Fruit fly (Drosophila melanogaster) whole organism, embryonic: ENCODE data around the gene CG31960.

ENCODE experiments used
- BEAF-32 ChIP-seq: fragments of 200-800 bp; sonication (Bioruptor generic); optimal IDR thresholded peaks from 3 replicates; lab custom pipeline; 2017; ENCODE audit warnings: missing biosample characterization, missing genetic modification characterization, mild to moderate bottlenecking, moderate library complexity, missing genetic modification reagents
- CG11093 ChIP-seq: fragments of 200-800 bp; sonication (Bioruptor generic); IDR thresholded peaks from 3 replicates; pipeline ENCODE4 v1.3.6; 2022; ENCODE audit warnings: missing biosample characterization, missing genetic modification characterization
- CG11456 ChIP-seq: fragments of 200-800 bp; sonication (Bioruptor generic); IDR thresholded peaks from 3 replicates; pipeline ENCODE4 v1.3.6; 2022; ENCODE audit warnings: missing biosample characterization, missing genetic modification characterization
- CG14014 ChIP-seq: fragments of 200-800 bp; sonication (Bioruptor generic); IDR thresholded peaks from 2 replicates; pipeline ENCODE4 v1.3.6; 2022; ENCODE audit warnings: missing biosample characterization, missing genetic modification characterization
- CG15073 ChIP-seq: fragments of 200-800 bp; sonication (Bioruptor generic); optimal IDR thresholded peaks from 2 replicates; lab custom pipeline; 2016; ENCODE audit warnings: missing biosample characterization, missing genetic modification characterization
- CG15601 ChIP-seq: fragments of 200-800 bp; sonication (Bioruptor generic); optimal IDR thresholded peaks from 3 replicates; lab custom pipeline; 2019; ENCODE audit warnings: missing biosample characterization, mild to moderate bottlenecking, missing genetic modification characterization, moderate library complexity
- CG17568 ChIP-seq: fragments of 200-800 bp; sonication (Bioruptor generic); optimal IDR thresholded peaks from 2 replicates; lab custom pipeline; 2018; ENCODE audit warnings: missing biosample characterization, mild to moderate bottlenecking, missing genetic modification characterization, moderate library complexity
- CG31224 ChIP-seq: fragments of 200-800 bp; sonication (Bioruptor generic); IDR thresholded peaks from 2 replicates; pipeline ENCODE4 v1.3.6; 2022; ENCODE audit warnings: missing biosample characterization, missing genetic modification characterization
- CG3281 ChIP-seq: fragments of 200-800 bp; sonication (Bioruptor generic); optimal IDR thresholded peaks from 3 replicates; lab custom pipeline; 2017; ENCODE audit warnings: missing biosample characterization, mild to moderate bottlenecking, missing genetic modification characterization
- CG3995 ChIP-seq: fragments of 200-800 bp; sonication (Bioruptor generic); optimal IDR thresholded peaks from 3 replicates; lab custom pipeline; 2016; ENCODE audit warnings: missing biosample characterization, missing genetic modification characterization
- CG4360 ChIP-seq: fragments of 200-800 bp; sonication (Bioruptor generic); IDR thresholded peaks from 2 replicates; pipeline ENCODE4 v1.3.6; 2022; ENCODE audit warnings: missing biosample characterization, missing genetic modification characterization
- CG4854 ChIP-seq: fragments of 200-800 bp; sonication (Bioruptor generic); optimal IDR thresholded peaks from 2 replicates; lab custom pipeline; 2016; ENCODE audit warnings: missing biosample characterization, missing genetic modification characterization, inconsistent platforms
- CG7839 ChIP-seq: fragments of 200-800 bp; sonication (Bioruptor generic); optimal IDR thresholded peaks from 3 replicates; lab custom pipeline; 2018; ENCODE audit warnings: missing biosample characterization, mild to moderate bottlenecking, missing genetic modification characterization, moderate library complexity
- CHES-1-like ChIP-seq: fragments of 200-800 bp; sonication (Bioruptor generic); optimal IDR thresholded peaks from 2 replicates; lab custom pipeline; 2016; ENCODE audit warnings: missing biosample characterization, missing genetic modification characterization
- D19A ChIP-seq: fragments of 200-800 bp; optimal IDR thresholded peaks from 3 replicates; lab custom pipeline; 2019; ENCODE audit warnings: missing biosample characterization, mild to moderate bottlenecking, missing genetic modification characterization, moderate library complexity
- Dad ChIP-seq: fragments of 200-800 bp; sonication (Bioruptor generic); optimal IDR thresholded peaks from 3 replicates; lab custom pipeline; 2016; ENCODE audit warnings: missing biosample characterization, missing genetic modification characterization
- Dip2 ChIP-seq: fragments of 200-800 bp; sonication (Bioruptor generic); IDR thresholded peaks from 2 replicates; pipeline ENCODE4 v1.3.6; 2022; ENCODE audit warnings: missing biosample characterization, missing genetic modification characterization
- Dip3 ChIP-seq: fragments of 200-800 bp; sonication (Bioruptor generic); optimal IDR thresholded peaks from 3 replicates; lab custom pipeline; 2016; ENCODE audit warnings: missing biosample characterization, missing genetic modification characterization
- Ets97D ChIP-seq: fragments of 200-800 bp; sonication (Bioruptor generic); optimal IDR thresholded peaks from 3 replicates; lab custom pipeline; 2016; ENCODE audit warnings: missing biosample characterization, missing genetic modification characterization
- MTF-1 ChIP-seq: fragments of 200-800 bp; sonication (Bioruptor generic); optimal IDR thresholded peaks from 2 replicates; lab custom pipeline; 2018; ENCODE audit warnings: missing biosample characterization, mild to moderate bottlenecking, missing genetic modification characterization, borderline replicate concordance
- Mad ChIP-seq: fragments of 200-800 bp; sonication (Bioruptor generic); optimal IDR thresholded peaks from 2 replicates; lab custom pipeline; 2016; ENCODE audit warnings: missing biosample characterization, missing genetic modification characterization
- Nf-YA ChIP-seq: fragments of 200-800 bp; sonication (Bioruptor generic); IDR thresholded peaks from 2 replicates; pipeline ENCODE4 v1.3.6; 2022; ENCODE audit warnings: missing biosample characterization, missing genetic modification characterization
- Nf-YB ChIP-seq: fragments of 200-800 bp; sonication (Bioruptor generic); optimal IDR thresholded peaks from 3 replicates; lab custom pipeline; 2019; ENCODE audit warnings: missing biosample characterization, mild to moderate bottlenecking, missing genetic modification characterization, moderate library complexity
- Scr ChIP-seq: fragments of 200-800 bp; sonication (Bioruptor generic); IDR thresholded peaks from 2 replicates; pipeline ENCODE4 v1.3.6; 2022; ENCODE audit warnings: missing biosample characterization, missing genetic modification characterization; ENCODE audit not compliant: partially characterized antibody
- Taf1 ChIP-seq: fragments of 200-800 bp; sonication (Bioruptor generic); IDR thresholded peaks from 2 replicates; pipeline ENCODE4 v1.3.6; 2022; ENCODE audit warnings: missing biosample characterization, missing genetic modification characterization
- ash1 ChIP-seq: fragments of 200-800 bp; sonication (Bioruptor generic); optimal IDR thresholded peaks from 2 replicates; lab custom pipeline; 2018; ENCODE audit warnings: missing biosample characterization, mild to moderate bottlenecking, missing genetic modification characterization
- dati ChIP-seq: fragments of 200-800 bp; sonication (Bioruptor generic); IDR thresholded peaks from 2 replicates; pipeline ENCODE4 v1.3.6; 2022; ENCODE audit warnings: missing biosample characterization, missing genetic modification characterization
- gce ChIP-seq: fragments of 200-800 bp; sonication (Bioruptor generic); IDR thresholded peaks from 3 replicates; pipeline ENCODE4 v1.3.6; 2022; ENCODE audit warnings: missing biosample characterization, missing genetic modification characterization
- gro ChIP-seq: fragments of 200-800 bp; sonication (Bioruptor generic); optimal IDR thresholded peaks from 2 replicates; lab custom pipeline; 2016; ENCODE audit warnings: missing biosample characterization, missing genetic modification characterization
- hb ChIP-seq: fragments of 200-800 bp; sonication (Bioruptor generic); IDR thresholded peaks from 3 replicates; pipeline ENCODE4 v1.3.6; 2022; ENCODE audit warnings: missing biosample characterization, missing genetic modification characterization; ENCODE audit not compliant: partially characterized antibody
- hkb ChIP-seq, 2 experiments: fragments of 200-800 bp in 1 of 2; fragments of >200 bp in 1 of 2; sonication (Bioruptor generic) in 1 of 2; IDR thresholded peaks in 1 of 2; optimal IDR thresholded peaks in 1 of 2; 2 replicates each; pipeline versions ENCODE4 v1.3.6 to Lab custom; 2017 to 2022; ENCODE audit warnings: missing biosample characterization in 1 of 2, missing genetic modification characterization in 1 of 2
- inv ChIP-seq: fragments of 200-800 bp; sonication (Bioruptor generic); IDR thresholded peaks from 2 replicates; pipeline ENCODE4 v1.3.6; 2022; ENCODE audit warnings: missing biosample characterization, missing genetic modification characterization; ENCODE audit not compliant: partially characterized antibody
- kay ChIP-seq: fragments of 200-800 bp; sonication (Bioruptor generic); optimal IDR thresholded peaks from 2 replicates; lab custom pipeline; 2016; ENCODE audit warnings: missing biosample characterization, missing genetic modification characterization
- lilli ChIP-seq: fragments of 200-800 bp; sonication (Bioruptor generic); optimal IDR thresholded peaks from 3 replicates; lab custom pipeline; 2016; ENCODE audit warnings: missing biosample characterization, missing genetic modification characterization
- org-1 ChIP-seq: fragments of 200-800 bp; sonication (Bioruptor generic); optimal IDR thresholded peaks from 2 replicates; lab custom pipeline; 2017; ENCODE audit warnings: missing biosample characterization, missing genetic modification characterization
- pfk ChIP-seq: fragments of 200-800 bp; sonication (Bioruptor generic); optimal IDR thresholded peaks from 2 replicates; lab custom pipeline; 2018; ENCODE audit warnings: missing biosample characterization, mild to moderate bottlenecking, missing genetic modification characterization, moderate library complexity
- seq ChIP-seq: fragments of 200-800 bp; sonication (Bioruptor generic); IDR thresholded peaks from 2 replicates; pipeline ENCODE4 v1.3.6; 2022; ENCODE audit warnings: missing biosample characterization, missing genetic modification characterization
- shn ChIP-seq: fragments of 200-800 bp; sonication (Bioruptor generic); optimal IDR thresholded peaks from 3 replicates; lab custom pipeline; 2016; ENCODE audit warnings: missing biosample characterization, missing genetic modification characterization
- sima ChIP-seq: fragments of 200-800 bp; sonication (Bioruptor generic); optimal IDR thresholded peaks from 2 replicates; lab custom pipeline; 2016; ENCODE audit warnings: missing biosample characterization, missing genetic modification characterization
- sr ChIP-seq: fragments of 200-800 bp; sonication (Bioruptor generic); IDR thresholded peaks from 3 replicates; pipeline ENCODE4 v1.3.6; 2022; ENCODE audit warnings: missing biosample characterization, missing genetic modification characterization
- stc ChIP-seq: fragments of 200-800 bp; sonication (Bioruptor generic); IDR thresholded peaks from 2 replicates; pipeline ENCODE4 v1.3.6; 2022; ENCODE audit warnings: missing biosample characterization, missing genetic modification characterization
- wek ChIP-seq: fragments of 200-800 bp; sonication (Bioruptor generic); optimal IDR thresholded peaks from 3 replicates; lab custom pipeline; 2018; ENCODE audit warnings: missing biosample characterization, mild to moderate bottlenecking, missing genetic modification characterization, moderate library complexity

The CG31960 gene

DNA sequence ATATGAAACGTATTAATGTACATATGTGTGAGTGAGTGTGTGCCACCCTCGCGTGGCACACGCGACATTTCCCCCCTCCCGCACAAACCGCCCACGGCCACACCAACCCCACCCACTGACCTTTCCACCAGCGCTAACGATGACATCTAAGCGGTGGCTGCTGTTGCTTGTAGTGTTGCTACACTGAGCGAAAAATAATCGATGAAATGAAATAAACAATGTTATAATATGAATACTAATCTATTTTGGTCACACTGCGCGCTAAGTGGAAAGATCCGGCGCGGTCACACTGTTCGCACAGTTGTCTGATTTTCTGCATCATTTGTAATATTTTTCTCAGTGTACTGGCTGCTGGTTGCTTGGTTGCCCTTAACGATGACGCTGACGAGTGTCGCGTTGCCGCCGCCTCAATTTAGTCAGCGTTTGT is 47.5 kb downstream of the CG31960 start (continued):
- TF ChIP-seq CHES-1-like (GFP tag; lab: Kevin White, UChicago) (peak; percentile 94), inv (no peak), shn (peak; percentile 91), BEAF-32 (GFP tag; lab: Kevin White, UChicago) (peak; percentile 3), Dip3 (GFP tag; lab: Kevin White, UChicago) (peak; percentile 74), CG17568 (GFP tag; lab: Kevin White, UChicago) (peak; percentile 92), CG3281 (GFP tag; lab: Kevin White, UChicago) (peak; percentile 80), Taf1 (peak; percentile 72; the same call in 1 of the 2 replicates), hkb (optimal IDR thresholded peaks at IDR 0.05; lab: Kevin White, UChicago) (no peak), hkb (GFP tag; IDR thresholded peaks at IDR 0.05; lab: Robert Waterston, UW) (peak; percentile 97), ash1 (GFP tag; lab: Kevin White, UChicago) (no peak), Scr (no peak), CG15601 (tag; lab: Kevin White, UChicago) (peak; percentile 96), CG14014 (GFP tag; lab: Robert Waterston, UW) (peak; percentile 91), MTF-1 (GFP tag; lab: Kevin White, UChicago) (peak; percentile 94), kay (peak; percentile 96), CG7839 (tag; lab: Kevin White, UChicago) (peak; percentile 97), CG11456 (peak; percentile 94), sr (GFP tag; lab: Robert Waterston, UW) (peak; percentile 97), seq (GFP tag; lab: Robert Waterston, UW) (peak; percentile 91), dati (GFP tag; lab: Robert Waterston, UW) (peak; percentile 94), Mad (GFP tag; lab: Kevin White, UChicago) (peak; percentile 96), gro (GFP tag; lab: Kevin White, UChicago) (peak; percentile 85), hb (GFP tag; lab: Robert Waterston, UW) (no peak), org-1 (GFP tag; lab: Kevin White, UChicago) (peak; percentile 96), Ets97D (GFP tag; lab: Kevin White, UChicago) (peak; percentile 89), Dip2 (GFP tag; lab: Robert Waterston, UW) (peak; percentile 27; the same call in 1 of the 2 replicates), stc (GFP tag; lab: Robert Waterston, UW) (peak; percentile 94), CG11093 (GFP tag; lab: Robert Waterston, UW) (peak; percentile 93), CG31224 (peak; percentile 83), CG4854 (GFP tag; lab: Kevin White, UChicago) (peak; percentile 94), Nf-YA (GFP tag; lab: Robert Waterston, UW) (peak; percentile 91), wek (GFP tag; lab: Kevin White, UChicago) (peak; percentile 90), CG4360 (GFP tag; lab: Robert Waterston, UW) (peak; percentile 71), Dad (GFP tag; lab: Kevin White, UChicago) (peak; percentile 96), gce (peak; percentile 96), CG15073 (peak; percentile 88), Nf-YB (GFP tag; lab: Kevin White, UChicago) (peak; percentile 86), pfk (GFP tag; lab: Kevin White, UChicago) (no peak), sima (GFP tag; lab: Kevin White, UChicago) (peak; percentile 88), lilli (GFP tag; lab: Kevin White, UChicago) (peak; percentile 94), CG3995 (peak; percentile 32), D19A (tag; lab: Kevin White, UChicago) (peak; percentile 87)
